Worm (Caenorhabditis elegans) whole organism, L3 larva: ENCODE data around the gene pstk-1.

ENCODE experiments used
- aly-2 ChIP-seq: fragments of 150-350 bp; optimal IDR thresholded peaks from 2 replicates; lab custom pipeline; 2014; ENCODE audit warnings: missing biosample characterization, missing genetic modification characterization
- ama-1 ChIP-seq: fragments of 150-350 bp; optimal IDR thresholded peaks from 2 replicates; lab custom pipeline; 2018
- ceh-82 ChIP-seq: fragments of 150-350 bp; optimal IDR thresholded peaks from 2 replicates; lab custom pipeline; 2014; ENCODE audit warnings: missing biosample characterization, missing genetic modification characterization
- jun-1 ChIP-seq: fragments of 150-350 bp; optimal IDR thresholded peaks from 2 replicates; lab custom pipeline; 2014; ENCODE audit warnings: missing biosample characterization, missing genetic modification reagents, missing genetic modification characterization
- lin-15B ChIP-seq: fragments of 150-350 bp; optimal IDR thresholded peaks from 2 replicates; lab custom pipeline; 2014; ENCODE audit warnings: missing biosample characterization, missing genetic modification characterization
- mdl-1 ChIP-seq: fragments of 150-350 bp; optimal IDR thresholded peaks from 2 replicates; lab custom pipeline; 2014; ENCODE audit warnings: missing biosample characterization, missing genetic modification characterization
- nhr-25 ChIP-seq: sonication (generic microtip); optimal IDR thresholded peaks from 2 replicates; lab custom pipeline; 2017; ENCODE audit warnings: missing biosample characterization, missing genetic modification characterization
- tbx-2 ChIP-seq: sonication (generic microtip); optimal IDR thresholded peaks from 2 replicates; lab custom pipeline; 2016; ENCODE audit warnings: mild to moderate bottlenecking, missing genetic modification characterization, missing compliant biosample characterization
- ztf-11 ChIP-seq: fragments of 150-350 bp; optimal IDR thresholded peaks from 2 replicates; lab custom pipeline; 2014; ENCODE audit warnings: missing biosample characterization, missing genetic modification characterization

DNA sequence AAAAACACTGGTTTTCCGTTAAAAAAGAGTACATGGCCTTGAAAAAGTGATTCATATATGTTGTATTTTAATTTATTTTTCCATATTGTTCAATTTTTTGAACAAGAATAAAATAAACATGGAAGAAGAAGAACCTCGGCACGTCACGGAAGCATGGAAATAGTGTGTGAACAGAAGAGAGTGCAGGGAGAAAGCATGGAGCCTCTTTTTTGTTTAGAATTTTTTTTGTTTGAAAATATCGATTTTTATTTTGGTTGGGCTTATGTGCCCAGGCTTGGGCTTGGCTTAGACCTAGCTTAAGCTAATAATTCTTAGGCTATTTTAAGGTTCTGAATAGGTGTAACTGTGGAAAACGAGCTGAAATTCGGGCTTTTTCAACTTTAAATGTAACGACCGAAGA lies 44.7 kb upstream of the pstk-1 start, which contains the start of gene tat-1:
- TF ChIP-seq ztf-11 (no peak), tbx-2 (tag; lab: Kevin White, UChicago) (no peak), aly-2 (tag; lab: Kevin White, UChicago) (no peak), mdl-1 (tag; lab: Kevin White, UChicago) (no peak), nhr-25 (tag; lab: Kevin White, UChicago) (no peak), ama-1 (lab: Kevin White, UChicago) (no peak), ceh-82 (tag; lab: Kevin White, UChicago) (no peak), jun-1 (tag; lab: Kevin White, UChicago) (no peak), lin-15B (tag; lab: Kevin White, UChicago) (no peak)
